Worm (Caenorhabditis elegans): Measurements from ENCODE around the gene F55G11.7.

The F55G11.7 gene

ce11 chrIV:12971994-12972520 is 11.8 kb downstream of the F55G11.7 start:
- TF ChIP-seq med-1 (GFP tag; optimal IDR thresholded peaks at IDR 0.05; ENCODE audit: insufficient read depth) (no peak), cog-1 (tag; optimal IDR thresholded peaks at IDR 0.05) (no peak), ref-1 (GFP tag; conservative IDR thresholded peaks at IDR 0.05) (no peak), ztf-29 (GFP tag; IDR thresholded peaks at IDR 0.05) (no peak), flt-1 (GFP tag; IDR thresholded peaks at IDR 0.05) (no peak), klf-2 (GFP tag; conservative IDR thresholded peaks at IDR 0.05) (no peak), ztf-23 (GFP tag; IDR thresholded peaks at IDR 0.05) (no peak), tab-1 (GFP tag; IDR thresholded peaks at IDR 0.05) (no peak), T22C8.4 (GFP tag; IDR thresholded peaks at IDR 0.05) (no peak)

- no peak for TF ChIP-seq flt-1 (GFP tag; IDR thresholded peaks at IDR 0.05)
- no peak for TF ChIP-seq cog-1 (tag; optimal IDR thresholded peaks at IDR 0.05)
- TF ChIP-seq ztf-29 (GFP tag; IDR thresholded peaks at IDR 0.05), result no peak
- no peak for TF ChIP-seq med-1 (GFP tag; optimal IDR thresholded peaks at IDR 0.05; ENCODE audit: insufficient read depth)
- no peak for TF ChIP-seq tab-1 (GFP tag; IDR thresholded peaks at IDR 0.05)
- no peak for TF ChIP-seq ref-1 (GFP tag; conservative IDR thresholded peaks at IDR 0.05)
- TF ChIP-seq T22C8.4 (GFP tag; IDR thresholded peaks at IDR 0.05), result no peak
- no peak for TF ChIP-seq ztf-23 (GFP tag; IDR thresholded peaks at IDR 0.05)
- no peak for TF ChIP-seq klf-2 (GFP tag; conservative IDR thresholded peaks at IDR 0.05)
Observed at ce11 chrIV:12972780-12973179, 12.5 kb downstream of the F55G11.7 start.

ce11 chrIV:12973336-12973735 is 13.1 kb downstream of the F55G11.7 start, which contains the start of gene F55G11.4:
TSS of gene F55G11.4 (plus strand) at chrIV:12973624.
- TF ChIP-seq flt-1 (GFP tag; IDR thresholded peaks at IDR 0.05), result no peak
- no peak for TF ChIP-seq ztf-23 (GFP tag; IDR thresholded peaks at IDR 0.05)
- no peak for TF ChIP-seq klf-2 (GFP tag; conservative IDR thresholded peaks at IDR 0.05)
- TF ChIP-seq ref-1 (GFP tag; conservative IDR thresholded peaks at IDR 0.05), result no peak
- TF ChIP-seq ztf-29 (GFP tag; IDR thresholded peaks at IDR 0.05), result no peak
- TF ChIP-seq T22C8.4 (GFP tag; IDR thresholded peaks at IDR 0.05), result no peak
- TF ChIP-seq cog-1 (tag; optimal IDR thresholded peaks at IDR 0.05), result no peak

DNA sequence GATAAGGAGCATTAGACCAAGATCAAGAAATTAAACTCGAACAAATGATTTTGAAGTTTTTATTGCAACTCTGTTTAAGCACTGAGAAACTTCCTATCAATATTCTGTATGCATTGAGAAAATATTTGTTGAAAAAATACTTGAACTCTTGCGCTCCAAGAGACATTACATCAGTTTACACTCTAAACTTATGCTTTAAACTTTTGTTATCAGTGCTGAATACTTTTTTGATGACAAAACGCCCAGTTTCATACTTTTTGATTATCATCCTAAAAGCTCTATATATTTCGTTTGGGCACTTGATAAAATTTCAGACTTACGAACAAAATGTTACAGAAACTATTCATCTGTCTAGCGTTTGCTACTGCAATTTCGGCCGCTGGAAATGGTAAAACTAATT is 15.7 kb downstream of the F55G11.7 start, which contains the start of gene dod-17:
TSS of gene dod-17 (plus strand) at position 323 of the 400 bp plus-strand sequence.
- TF ChIP-seq ztf-23 (GFP tag; IDR thresholded peaks at IDR 0.05), result no peak
- no peak for TF ChIP-seq tab-1 (GFP tag; IDR thresholded peaks at IDR 0.05)
- TF ChIP-seq med-1 (GFP tag; optimal IDR thresholded peaks at IDR 0.05; ENCODE audit: insufficient read depth), result no peak
- TF ChIP-seq T22C8.4 (GFP tag; IDR thresholded peaks at IDR 0.05), result no peak
- TF ChIP-seq flt-1 (GFP tag; IDR thresholded peaks at IDR 0.05), result no peak
- no peak for TF ChIP-seq ref-1 (GFP tag; conservative IDR thresholded peaks at IDR 0.05)
- no peak for TF ChIP-seq klf-2 (GFP tag; conservative IDR thresholded peaks at IDR 0.05)
- no peak for TF ChIP-seq ztf-29 (GFP tag; IDR thresholded peaks at IDR 0.05)
- no peak for TF ChIP-seq cog-1 (tag; optimal IDR thresholded peaks at IDR 0.05)

DNA sequence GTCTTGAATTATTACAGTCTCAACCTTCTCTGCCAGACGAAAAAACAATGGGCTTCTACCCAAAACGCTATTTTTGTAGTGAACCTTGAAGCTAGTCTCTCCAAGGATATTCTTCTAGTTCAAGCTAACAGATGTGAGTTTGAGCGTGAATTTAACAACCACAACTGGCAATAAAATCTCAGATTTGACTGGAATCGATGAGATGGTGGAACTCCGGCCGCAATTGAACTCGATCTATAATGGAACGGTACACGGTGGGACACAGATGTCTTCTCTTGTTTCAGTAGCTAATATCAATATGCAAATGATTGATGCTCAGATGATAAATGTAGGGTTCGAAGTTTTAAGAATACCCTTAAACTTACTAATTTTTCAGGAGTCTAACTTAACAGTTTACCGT is 17.4 kb downstream of the F55G11.7 start:
- TF ChIP-seq tab-1 (GFP tag; IDR thresholded peaks at IDR 0.05) (no peak), klf-2 (GFP tag; conservative IDR thresholded peaks at IDR 0.05) (no peak), flt-1 (GFP tag; IDR thresholded peaks at IDR 0.05) (no peak), ztf-23 (GFP tag; IDR thresholded peaks at IDR 0.05) (no peak), med-1 (GFP tag; optimal IDR thresholded peaks at IDR 0.05; ENCODE audit: insufficient read depth) (no peak), cog-1 (tag; optimal IDR thresholded peaks at IDR 0.05) (no peak), T22C8.4 (GFP tag; IDR thresholded peaks at IDR 0.05) (no peak), ztf-29 (GFP tag; IDR thresholded peaks at IDR 0.05) (no peak), ref-1 (GFP tag; conservative IDR thresholded peaks at IDR 0.05) (no peak)

- TF ChIP-seq klf-2 (GFP tag; conservative IDR thresholded peaks at IDR 0.05) (no peak), tab-1 (GFP tag; IDR thresholded peaks at IDR 0.05) (no peak), ref-1 (GFP tag; conservative IDR thresholded peaks at IDR 0.05) (no peak), cog-1 (tag; optimal IDR thresholded peaks at IDR 0.05) (no peak), med-1 (GFP tag; optimal IDR thresholded peaks at IDR 0.05; ENCODE audit: insufficient read depth) (no peak), ztf-29 (GFP tag; IDR thresholded peaks at IDR 0.05) (no peak), ztf-23 (GFP tag; IDR thresholded peaks at IDR 0.05) (no peak), flt-1 (GFP tag; IDR thresholded peaks at IDR 0.05) (no peak), T22C8.4 (GFP tag; IDR thresholded peaks at IDR 0.05) (no peak)
Observed at ce11 chrIV:12978307-12979036, 18.2 kb downstream of the F55G11.7 start, which contains the start of gene K10D11.2. TSS of gene K10D11.2 (plus strand) at chrIV:12978986.

DNA sequence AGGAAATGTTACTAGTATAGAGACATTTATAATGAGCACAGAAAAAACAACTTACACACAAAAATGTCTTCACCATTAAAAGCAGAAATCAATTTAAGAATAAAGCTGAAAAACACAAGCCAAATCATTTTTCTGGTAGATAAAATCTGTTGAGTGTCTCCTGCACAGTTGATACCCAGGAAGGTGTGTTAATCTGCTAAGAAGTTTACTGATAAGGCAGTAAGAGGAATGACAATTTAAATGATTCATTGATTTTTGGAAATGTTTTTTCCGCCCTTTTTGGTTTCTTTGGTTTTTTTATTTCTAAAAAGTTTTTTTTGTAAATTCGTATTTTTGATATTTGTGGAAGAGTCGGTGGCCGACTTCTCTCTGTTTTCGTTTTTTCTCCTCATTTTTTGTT is 25.7 kb downstream of the F55G11.7 start, which contains the start of gene K10D11.3:
TSS of gene K10D11.3 (minus strand) at position 174 of the 400 bp plus-strand sequence.
- TF ChIP-seq klf-2 (GFP tag; conservative IDR thresholded peaks at IDR 0.05), result no peak
- TF ChIP-seq ztf-23 (GFP tag; IDR thresholded peaks at IDR 0.05), result no peak
- TF ChIP-seq med-1 (GFP tag; optimal IDR thresholded peaks at IDR 0.05; ENCODE audit: insufficient read depth), result no peak
- no peak for TF ChIP-seq cog-1 (tag; optimal IDR thresholded peaks at IDR 0.05)
- TF ChIP-seq ref-1 (GFP tag; conservative IDR thresholded peaks at IDR 0.05), result no peak
- no peak for TF ChIP-seq T22C8.4 (GFP tag; IDR thresholded peaks at IDR 0.05)
- no peak for TF ChIP-seq flt-1 (GFP tag; IDR thresholded peaks at IDR 0.05)
- no peak for TF ChIP-seq tab-1 (GFP tag; IDR thresholded peaks at IDR 0.05)
- no peak for TF ChIP-seq ztf-29 (GFP tag; IDR thresholded peaks at IDR 0.05)

- TF ChIP-seq ref-1 (GFP tag; conservative IDR thresholded peaks at IDR 0.05) (no peak), cog-1 (tag; optimal IDR thresholded peaks at IDR 0.05) (no peak), T22C8.4 (GFP tag; IDR thresholded peaks at IDR 0.05) (no peak), klf-2 (GFP tag; conservative IDR thresholded peaks at IDR 0.05) (no peak), tab-1 (GFP tag; IDR thresholded peaks at IDR 0.05) (no peak), ztf-23 (GFP tag; IDR thresholded peaks at IDR 0.05) (no peak), flt-1 (GFP tag; IDR thresholded peaks at IDR 0.05) (no peak), ztf-29 (GFP tag; IDR thresholded peaks at IDR 0.05) (no peak), med-1 (GFP tag; optimal IDR thresholded peaks at IDR 0.05; ENCODE audit: insufficient read depth) (no peak)
Observed at ce11 chrIV:12989355-12989754, 29.1 kb downstream of the F55G11.7 start, which contains the start of gene K10D11.6. TSS of gene K10D11.6 (minus strand) at chrIV:12989455.

- TF ChIP-seq ztf-23 (GFP tag; IDR thresholded peaks at IDR 0.05) (no peak), flt-1 (GFP tag; IDR thresholded peaks at IDR 0.05) (no peak), ztf-29 (GFP tag; IDR thresholded peaks at IDR 0.05) (no peak), klf-2 (GFP tag; conservative IDR thresholded peaks at IDR 0.05) (no peak), cog-1 (tag; optimal IDR thresholded peaks at IDR 0.05) (no peak), med-1 (GFP tag; optimal IDR thresholded peaks at IDR 0.05; ENCODE audit: insufficient read depth) (no peak), T22C8.4 (GFP tag; IDR thresholded peaks at IDR 0.05) (no peak), tab-1 (GFP tag; IDR thresholded peaks at IDR 0.05) (no peak), ref-1 (GFP tag; conservative IDR thresholded peaks at IDR 0.05) (no peak)
Observed at ce11 chrIV:12990638-12991037, 30.4 kb downstream of the F55G11.7 start.

Measured in whole organism, midembryonic.